Worm (Caenorhabditis elegans): ENCODE data around the gene F58G6.3.

The F58G6.3 gene

DNA sequence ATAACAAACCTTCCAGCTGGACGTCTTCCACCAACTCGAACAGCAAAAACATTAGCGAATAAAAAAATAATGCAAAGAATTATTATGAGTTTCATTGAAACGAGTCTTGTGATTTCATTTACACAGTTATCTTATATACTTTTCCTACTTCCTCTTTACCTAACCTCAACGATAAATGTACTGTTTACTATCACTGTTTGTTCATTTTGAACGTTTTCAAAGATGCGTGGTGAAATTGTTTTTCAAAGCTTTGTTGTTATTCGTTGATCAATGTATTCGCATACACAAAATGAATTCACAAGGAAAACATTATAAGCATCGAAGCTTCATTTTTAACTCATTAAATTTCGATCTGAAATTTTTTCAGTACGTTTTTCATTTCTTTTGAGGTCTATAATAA, 31.1 kb upstream of the F58G6.3 start, which contains the start of gene W09C2.7:
W09C2.7 (minus strand) TSS at position 101 of the 400 bp plus-strand sequence.
- TF ChIP-seq saeg-2 (GFP tag; IDR thresholded peaks at IDR 0.05) (no peak), unc-39 (tag; optimal IDR thresholded peaks at IDR 0.05) (no peak), nhr-41 (GFP tag; IDR thresholded peaks at IDR 0.05) (no peak), mxl-2 (GFP tag; conservative IDR thresholded peaks at IDR 0.05) (no peak), mes-2 (tag; optimal IDR thresholded peaks at IDR 0.05; ENCODE audit: poor library complexity, severe bottlenecking) (no peak), pha-4 (GFP tag; IDR thresholded peaks at IDR 0.05) (no peak), pha-4 (tag; optimal IDR thresholded peaks at IDR 0.05) (no peak), sdz-12 (GFP tag; optimal IDR thresholded peaks at IDR 0.05) (no peak), dve-1 (tag; optimal IDR thresholded peaks at IDR 0.05; ENCODE audit: insufficient read depth) (no peak), lin-38 (GFP tag; IDR thresholded peaks at IDR 0.05) (no peak), egl-43 (GFP tag; IDR thresholded peaks at IDR 0.05) (no peak), R02D3.7 (tag; optimal IDR thresholded peaks at IDR 0.05) (no peak), ceh-62 (tag; optimal IDR thresholded peaks at IDR 0.05) (no peak), pqm-1 (tag; optimal IDR thresholded peaks at IDR 0.05) (no peak), nhr-11 (tag; optimal IDR thresholded peaks at IDR 0.05) (no peak), dpl-1 (GFP tag; optimal IDR thresholded peaks at IDR 0.05) (no peak), tag-97 (GFP tag; IDR thresholded peaks at IDR 0.05) (no peak), skn-1 (tag; optimal IDR thresholded peaks at IDR 0.05) (no peak), ZK546.5 (tag; optimal IDR thresholded peaks at IDR 0.05) (no peak), nhr-6 (tag; optimal IDR thresholded peaks at IDR 0.05) (no peak)

ce11 chrIV:9623269-9623668, 30.1 kb upstream of the F58G6.3 start, which contains the start of gene W09C2.9:
W09C2.9 (minus strand) TSS chrIV:9623369.
- TF ChIP-seq nhr-25 (tag; optimal IDR thresholded peaks at IDR 0.05; ENCODE audit: borderline replicate concordance, insufficient read depth): no peak
- TF ChIP-seq ces-1 (GFP tag; optimal IDR thresholded peaks at IDR 0.05): no peak
- no peak for TF ChIP-seq ztf-11 (tag; optimal IDR thresholded peaks at IDR 0.05)
- no peak for TF ChIP-seq egl-43 (GFP tag; IDR thresholded peaks at IDR 0.05)
- no peak for TF ChIP-seq nhr-11 (tag; optimal IDR thresholded peaks at IDR 0.05)
- no peak for TF ChIP-seq ZK337.2 (GFP tag; IDR thresholded peaks at IDR 0.05)
- no peak for TF ChIP-seq dmd-6 (GFP tag; IDR thresholded peaks at IDR 0.05)
- TF ChIP-seq lin-1 (GFP tag; IDR thresholded peaks at IDR 0.05): no peak
- TF ChIP-seq egl-27 (tag; optimal IDR thresholded peaks at IDR 0.05): no peak
- TF ChIP-seq Y5F2A.4 (GFP tag; optimal IDR thresholded peaks at IDR 0.05): no peak
- no peak for TF ChIP-seq lir-3 (tag; optimal IDR thresholded peaks at IDR 0.05)

ce11 chrIV:9624275-9624674, 29.1 kb upstream of the F58G6.3 start, which contains the start of gene W09C2.8:
W09C2.8 (minus strand) TSS chrIV:9624375.
- TF ChIP-seq pqm-1 (tag; optimal IDR thresholded peaks at IDR 0.05) (no peak), vab-7 (GFP tag; IDR thresholded peaks at IDR 0.05) (no peak), daf-16 (GFP tag; optimal IDR thresholded peaks at IDR 0.05) (no peak), daf-16 (tag; optimal IDR thresholded peaks at IDR 0.05) (no peak), nhr-6 (tag; optimal IDR thresholded peaks at IDR 0.05) (no peak), nhr-11 (tag; optimal IDR thresholded peaks at IDR 0.05) (no peak), mxl-3 (GFP tag; optimal IDR thresholded peaks at IDR 0.05) (no peak), nhr-48 (tag; optimal IDR thresholded peaks at IDR 0.05) (no peak), lir-3 (tag; optimal IDR thresholded peaks at IDR 0.05) (no peak), lin-38 (GFP tag; IDR thresholded peaks at IDR 0.05) (no peak), nhr-10 (tag; optimal IDR thresholded peaks at IDR 0.05) (no peak), egl-27 (tag; optimal IDR thresholded peaks at IDR 0.05) (no peak), spr-1 (tag; optimal IDR thresholded peaks at IDR 0.05) (no peak), zag-1 (tag; optimal IDR thresholded peaks at IDR 0.05) (no peak)

DNA sequence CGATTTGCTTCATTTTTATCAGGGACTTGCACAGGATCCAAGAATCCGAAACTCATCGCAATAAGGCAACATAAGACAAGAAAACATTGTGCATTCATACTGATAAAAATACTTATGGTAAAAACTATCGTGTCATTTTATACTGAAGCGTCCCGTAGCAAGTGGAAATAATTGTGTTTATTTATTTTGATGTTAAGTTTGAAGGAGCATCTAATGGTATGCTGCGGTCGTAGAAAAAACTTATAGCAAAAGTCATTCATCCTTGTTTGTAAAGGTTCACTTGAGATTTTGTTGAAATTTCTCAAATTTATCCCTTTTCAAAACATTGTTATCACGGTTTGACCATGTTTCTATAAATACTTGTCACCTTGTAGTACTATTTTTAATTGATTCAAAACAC, 28.4 kb upstream of the F58G6.3 start, which contains the start of gene W09C2.10:
W09C2.10 (minus strand) TSS at position 101 of the 400 bp plus-strand sequence.
- TF ChIP-seq egl-43 (GFP tag; IDR thresholded peaks at IDR 0.05): no peak
- TF ChIP-seq zag-1 (tag; optimal IDR thresholded peaks at IDR 0.05): no peak
- TF ChIP-seq D1046.2 (GFP tag; IDR thresholded peaks at IDR 0.05): no peak
- no peak for TF ChIP-seq ama-1 (optimal IDR thresholded peaks at IDR 0.05)
- no peak for TF ChIP-seq skn-1 (tag; optimal IDR thresholded peaks at IDR 0.05)
- TF ChIP-seq zfp-3 (GFP tag; conservative IDR thresholded peaks at IDR 0.05): no peak
- TF ChIP-seq hmg-1.1 (GFP tag; IDR thresholded peaks at IDR 0.05): no peak
- no peak for TF ChIP-seq zfp-2 (tag; optimal IDR thresholded peaks at IDR 0.05)
- TF ChIP-seq saeg-2 (GFP tag; IDR thresholded peaks at IDR 0.05): no peak
- no peak for TF ChIP-seq rbr-2 (tag; optimal IDR thresholded peaks at IDR 0.05)
- TF ChIP-seq daf-16 (GFP tag; optimal IDR thresholded peaks at IDR 0.05): no peak
- no peak for TF ChIP-seq daf-16 (tag; optimal IDR thresholded peaks at IDR 0.05)
- TF ChIP-seq attf-4 (tag; optimal IDR thresholded peaks at IDR 0.05): no peak
- no peak for TF ChIP-seq sdz-12 (GFP tag; optimal IDR thresholded peaks at IDR 0.05)
- TF ChIP-seq spr-3 (GFP tag; optimal IDR thresholded peaks at IDR 0.05): no peak
